Fruit fly (Drosophila melanogaster): Measurements from ENCODE around the gene CG10098.

DNA sequence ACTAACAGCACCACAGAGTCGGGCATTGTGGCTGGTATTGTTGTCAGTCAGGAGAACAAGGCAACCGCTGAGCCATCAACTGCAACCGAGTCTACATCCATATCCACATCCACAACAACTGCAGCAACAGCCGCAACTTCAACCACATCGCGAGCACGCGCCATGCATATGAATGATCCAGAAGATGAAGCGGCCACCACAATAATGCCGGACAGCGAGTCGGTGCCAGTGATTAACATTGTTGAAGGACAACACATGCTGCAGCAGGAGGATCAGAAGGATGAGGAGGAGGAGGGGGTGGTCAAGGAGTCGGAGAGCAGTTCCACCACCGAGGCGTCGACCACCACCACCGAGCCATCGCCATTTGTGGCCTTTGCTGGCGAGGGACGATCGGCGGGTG is 50.4 kb downstream of the CG10098 start:
- TF ChIP-seq B-H2 (GFP tag; optimal IDR thresholded peaks at IDR 0.05) (no peak), CG14441 (GFP tag; IDR thresholded peaks at IDR 0.05) (no peak)
